Fruit fly (Drosophila melanogaster) whole organism, prepupa: ENCODE measurements around the gene Gr93b.

Experiments
- CG11294 ChIP-seq: fragments of 200-800 bp; sonication (Bioruptor generic); IDR thresholded peaks from 2 replicates; pipeline ENCODE4 v1.3.6; 2022; ENCODE audit warnings: missing biosample characterization, missing genetic modification characterization
- CG11762 ChIP-seq: fragments of 200-800 bp; sonication (Bioruptor generic); optimal IDR thresholded peaks from 3 replicates; lab custom pipeline; 2016; ENCODE audit warnings: missing biosample characterization, missing genetic modification characterization; ENCODE audit not compliant: insufficient read depth
- CG11902 ChIP-seq: fragments of 200-800 bp; sonication (Bioruptor generic); optimal IDR thresholded peaks from 3 replicates; lab custom pipeline; 2016; ENCODE audit warnings: missing biosample characterization, missing genetic modification characterization
- CG15336 ChIP-seq: fragments of 200-800 bp; sonication (Bioruptor generic); IDR thresholded peaks from 2 replicates; pipeline ENCODE4 v1.3.6; 2022; ENCODE audit warnings: missing biosample characterization, missing genetic modification characterization
- CG1621 ChIP-seq: fragments of 200-800 bp; sonication (Bioruptor generic); optimal IDR thresholded peaks from 3 replicates; lab custom pipeline; 2018; ENCODE audit warnings: missing biosample characterization, mild to moderate bottlenecking, missing genetic modification characterization
- CG3032 ChIP-seq: fragments of 200-800 bp; optimal IDR thresholded peaks from 2 replicates; lab custom pipeline; 2019; ENCODE audit warnings: missing biosample characterization, mild to moderate bottlenecking, missing genetic modification characterization, moderate library complexity
- CG32006 ChIP-seq: fragments of 200-800 bp; sonication (Bioruptor generic); optimal IDR thresholded peaks from 3 replicates; lab custom pipeline; 2017; ENCODE audit warnings: missing biosample characterization, mild to moderate bottlenecking, missing genetic modification characterization
- CG3919 ChIP-seq: fragments of 200-800 bp; sonication (Bioruptor generic); optimal IDR thresholded peaks from 3 replicates; lab custom pipeline; 2016; ENCODE audit warnings: missing biosample characterization, missing genetic modification characterization
- CG4318 ChIP-seq: fragments of 200-800 bp; sonication (Bioruptor generic); optimal IDR thresholded peaks from 3 replicates; lab custom pipeline; 2017; ENCODE audit warnings: missing biosample characterization, mild to moderate bottlenecking, missing genetic modification characterization
- CG6163 ChIP-seq: fragments of 200-800 bp; sonication (Bioruptor generic); IDR thresholded peaks from 3 replicates; pipeline ENCODE4 v1.3.6; 2022; ENCODE audit warnings: missing biosample characterization, missing genetic modification characterization
- CG6276 ChIP-seq: fragments of 200-800 bp; sonication (Bioruptor generic); optimal IDR thresholded peaks from 2 replicates; lab custom pipeline; 2017; ENCODE audit warnings: missing biosample characterization, mild to moderate bottlenecking, missing genetic modification characterization
- CG6792 ChIP-seq: fragments of 200-800 bp; sonication (Bioruptor generic); optimal IDR thresholded peaks from 3 replicates; lab custom pipeline; 2016; ENCODE audit warnings: missing biosample characterization, missing genetic modification characterization
- CG6808 ChIP-seq: fragments of 200-800 bp; sonication (Bioruptor generic); optimal IDR thresholded peaks from 3 replicates; lab custom pipeline; 2017; ENCODE audit warnings: missing biosample characterization, missing genetic modification characterization, mild to moderate bottlenecking, moderate library complexity, missing genetic modification reagents
- CG6854 ChIP-seq: fragments of 200-800 bp; sonication (Bioruptor generic); optimal IDR thresholded peaks from 2 replicates; lab custom pipeline; 2017; ENCODE audit warnings: missing biosample characterization, mild to moderate bottlenecking, missing genetic modification characterization
- CG8119 ChIP-seq: fragments of 200-800 bp; sonication (Bioruptor generic); IDR thresholded peaks from 3 replicates; pipeline ENCODE4 v1.3.6; 2022; ENCODE audit warnings: missing biosample characterization, missing genetic modification characterization
- CG8319 ChIP-seq: fragments of 200-800 bp; sonication (Bioruptor generic); optimal IDR thresholded peaks from 3 replicates; lab custom pipeline; 2016; ENCODE audit warnings: missing biosample characterization, missing genetic modification characterization
- CG8632 ChIP-seq: fragments of 200-800 bp; sonication (Bioruptor generic); optimal IDR thresholded peaks from 3 replicates; lab custom pipeline; 2016; ENCODE audit warnings: missing biosample characterization, missing genetic modification characterization
- CG9139 ChIP-seq: fragments of 200-800 bp; sonication (Bioruptor generic); optimal IDR thresholded peaks from 3 replicates; lab custom pipeline; 2017; ENCODE audit warnings: missing biosample characterization, mild to moderate bottlenecking, missing genetic modification characterization
- Eip75B ChIP-seq: fragments of 200-800 bp; sonication (Bioruptor generic); optimal IDR thresholded peaks from 3 replicates; lab custom pipeline; 2016; ENCODE audit warnings: missing biosample characterization, missing genetic modification characterization
- Eip78C ChIP-seq: fragments of 200-800 bp; sonication (Bioruptor generic); peaks from one replicate; lab custom pipeline; 2016; ENCODE audit warnings: missing biosample characterization, missing genetic modification characterization
- Eip93F ChIP-seq: fragments of 200-800 bp; sonication (Bioruptor generic); optimal IDR thresholded peaks from 2 replicates; lab custom pipeline; 2016; ENCODE audit warnings: missing biosample characterization, mild to moderate bottlenecking, missing genetic modification characterization
- Ets21C ChIP-seq: fragments of 200-800 bp; sonication (Bioruptor generic); optimal IDR thresholded peaks from 3 replicates; lab custom pipeline; 2016; ENCODE audit warnings: missing biosample characterization, missing genetic modification characterization
- Ets96B ChIP-seq: fragments of 200-800 bp; optimal IDR thresholded peaks from 2 replicates; lab custom pipeline; 2019; ENCODE audit warnings: missing biosample characterization, mild to moderate bottlenecking, missing genetic modification characterization, moderate library complexity
- Gug ChIP-seq: fragments of 200-800 bp; sonication (Bioruptor generic); IDR thresholded peaks from 2 replicates; pipeline ENCODE4 v1.3.6; 2022; ENCODE audit warnings: missing biosample characterization, missing genetic modification characterization
- Hr38 ChIP-seq: sonication (Bioruptor generic); optimal IDR thresholded peaks from 2 replicates; lab custom pipeline; 2016; ENCODE audit warnings: missing biosample characterization, missing genetic modification characterization
- Hr4 ChIP-seq: fragments of 200-800 bp; sonication (Bioruptor generic); optimal IDR thresholded peaks from 3 replicates; lab custom pipeline; 2016; ENCODE audit warnings: missing biosample characterization, missing genetic modification characterization
- Met ChIP-seq: fragments of 200-800 bp; sonication (Bioruptor generic); optimal IDR thresholded peaks from 3 replicates; lab custom pipeline; 2016; ENCODE audit warnings: missing biosample characterization, missing genetic modification characterization
- OdsH ChIP-seq: fragments of 200-800 bp; sonication (Bioruptor generic); optimal IDR thresholded peaks from 3 replicates; lab custom pipeline; 2016; ENCODE audit warnings: missing biosample characterization, missing genetic modification characterization
- Smox ChIP-seq: fragments of 200-800 bp; sonication (Bioruptor generic); optimal IDR thresholded peaks from 3 replicates; lab custom pipeline; 2016; ENCODE audit warnings: missing biosample characterization, missing genetic modification characterization
- Sox102F ChIP-seq: fragments of 200-800 bp; sonication (Bioruptor generic); optimal IDR thresholded peaks from 2 replicates; lab custom pipeline; 2016; ENCODE audit warnings: missing biosample characterization, mild to moderate bottlenecking, missing genetic modification characterization
- Sox14 ChIP-seq: fragments of 200-800 bp; sonication (Bioruptor generic); optimal IDR thresholded peaks from 3 replicates; lab custom pipeline; 2016; ENCODE audit warnings: missing biosample characterization, missing genetic modification characterization
- Sox15 ChIP-seq: fragments of 200-800 bp; sonication (Bioruptor generic); optimal IDR thresholded peaks from 3 replicates; lab custom pipeline; 2016; ENCODE audit warnings: missing biosample characterization, missing genetic modification characterization
- achi ChIP-seq: fragments of 200-800 bp; sonication (Bioruptor generic); optimal IDR thresholded peaks from 3 replicates; lab custom pipeline; 2016; ENCODE audit warnings: missing biosample characterization, missing genetic modification characterization
- acj6 ChIP-seq: fragments of 200-800 bp; sonication (Bioruptor generic); optimal IDR thresholded peaks from 3 replicates; lab custom pipeline; 2016; ENCODE audit warnings: missing biosample characterization, missing genetic modification characterization
- cyc ChIP-seq: fragments of 200-800 bp; sonication (Bioruptor generic); optimal IDR thresholded peaks from 3 replicates; lab custom pipeline; 2016; ENCODE audit warnings: missing biosample characterization, missing genetic modification characterization
- dac ChIP-seq: fragments of 200-800 bp; sonication (Bioruptor generic); optimal IDR thresholded peaks from 2 replicates; lab custom pipeline; 2017; ENCODE audit warnings: missing biosample characterization, mild to moderate bottlenecking, missing genetic modification characterization
- dsx ChIP-seq: fragments of 200-800 bp; optimal IDR thresholded peaks from 3 replicates; lab custom pipeline; 2019; ENCODE audit warnings: missing biosample characterization, mild to moderate bottlenecking, missing genetic modification characterization, moderate library complexity; ENCODE audit not compliant: poor library complexity, severe bottlenecking
- eg ChIP-seq: fragments of 200-800 bp; sonication (Bioruptor generic); IDR thresholded peaks from 3 replicates; pipeline ENCODE4 v1.3.6; 2022; ENCODE audit warnings: missing biosample characterization, missing genetic modification characterization
- esn ChIP-seq: fragments of 200-800 bp; sonication (Bioruptor generic); optimal IDR thresholded peaks from 2 replicates; lab custom pipeline; 2016; ENCODE audit warnings: missing biosample characterization, mild to moderate bottlenecking, missing genetic modification characterization, moderate library complexity
- fd59A ChIP-seq: fragments of 200-800 bp; sonication (Bioruptor generic); optimal IDR thresholded peaks from 2 replicates; lab custom pipeline; 2017; ENCODE audit warnings: missing biosample characterization, mild to moderate bottlenecking, missing genetic modification characterization, missing genetic modification reagents
- fd85E ChIP-seq: fragments of 200-800 bp; sonication (Bioruptor generic); optimal IDR thresholded peaks from 3 replicates; lab custom pipeline; 2016; ENCODE audit warnings: missing biosample characterization, missing genetic modification characterization
- fkh ChIP-seq: fragments of 200-800 bp; sonication (Bioruptor generic); optimal IDR thresholded peaks from 3 replicates; lab custom pipeline; 2017; ENCODE audit warnings: missing biosample characterization, mild to moderate bottlenecking, missing genetic modification characterization, moderate library complexity
- lz ChIP-seq: fragments of 200-800 bp; sonication (Bioruptor generic); optimal IDR thresholded peaks from 3 replicates; lab custom pipeline; 2016; ENCODE audit warnings: missing biosample characterization, missing genetic modification characterization
- net ChIP-seq: fragments of 200-800 bp; sonication (Bioruptor generic); optimal IDR thresholded peaks from 3 replicates; lab custom pipeline; 2016; ENCODE audit warnings: missing biosample characterization, missing genetic modification characterization
- pdm3 ChIP-seq: fragments of 200-800 bp; sonication (Bioruptor generic); optimal IDR thresholded peaks from 3 replicates; lab custom pipeline; 2016; ENCODE audit warnings: missing biosample characterization, missing genetic modification characterization
- salr ChIP-seq, 2 experiments: fragments of 200-800 bp; sonication (Bioruptor generic); optimal IDR thresholded peaks; 3 replicates each; lab custom pipeline; 2016 to 2018; ENCODE audit warnings: missing biosample characterization in 2 of 2, missing genetic modification characterization in 2 of 2, mild to moderate bottlenecking in 1 of 2
- spab ChIP-seq: fragments of 200-800 bp; sonication (Bioruptor generic); optimal IDR thresholded peaks from 2 replicates; lab custom pipeline; 2017; ENCODE audit warnings: missing biosample characterization, mild to moderate bottlenecking, missing genetic modification characterization, missing genetic modification reagents
- ss ChIP-seq, 2 experiments: fragments of 200-800 bp; sonication (Bioruptor generic); optimal IDR thresholded peaks; 2 replicates in 1 of 2; 3 replicates in 1 of 2; lab custom pipeline; 2017 to 2018; ENCODE audit warnings: mild to moderate bottlenecking in 2 of 2, missing biosample characterization in 2 of 2, missing genetic modification characterization in 2 of 2, moderate library complexity in 1 of 2
- svp ChIP-seq: fragments of 200-800 bp; sonication (Bioruptor generic); peaks from one replicate; lab custom pipeline; 2016; ENCODE audit warnings: missing biosample characterization, missing genetic modification characterization
- topi ChIP-seq: fragments of 200-800 bp; sonication (Bioruptor generic); optimal IDR thresholded peaks from 3 replicates; lab custom pipeline; 2016; ENCODE audit warnings: missing biosample characterization, missing genetic modification characterization
- vri ChIP-seq: fragments of 200-800 bp; sonication (Bioruptor generic); optimal IDR thresholded peaks from 3 replicates; lab custom pipeline; 2016; ENCODE audit warnings: missing biosample characterization, mild to moderate bottlenecking, missing genetic modification characterization

The Gr93b gene

DNA sequence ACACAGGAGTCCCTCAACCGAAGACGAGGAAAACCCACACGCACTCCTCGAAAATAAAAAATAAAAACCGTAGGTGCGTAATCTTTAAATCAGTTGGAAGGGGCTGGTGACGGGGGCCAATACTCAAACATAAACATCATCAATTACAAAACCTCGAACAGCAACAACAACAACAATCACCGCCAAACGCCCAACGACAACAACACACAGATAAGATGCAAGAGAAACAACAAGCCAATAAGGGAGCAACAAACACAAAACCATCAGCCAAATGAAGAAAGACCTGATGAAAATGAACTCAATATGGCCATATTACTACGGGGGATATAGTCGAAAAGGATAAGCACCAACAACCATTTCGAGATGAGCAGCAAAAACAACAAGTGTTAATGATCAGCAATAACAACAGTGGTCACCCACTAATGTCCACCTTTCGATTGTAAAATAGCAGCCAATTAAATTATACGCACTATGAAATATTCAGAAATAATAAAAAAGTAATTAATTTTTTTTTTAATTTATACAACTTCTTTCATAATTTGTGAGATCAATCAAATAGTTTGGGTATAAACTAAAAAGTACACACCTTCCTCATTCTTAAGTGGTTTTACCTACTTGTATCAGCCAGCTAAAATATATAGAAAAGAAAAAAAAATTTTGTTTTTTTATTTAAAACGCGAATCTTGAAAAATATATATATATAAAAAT, 19.7 kb downstream of the Gr93b start:
- TF ChIP-seq Sox14 (GFP tag; lab: Kevin White, UChicago): no peak
- TF ChIP-seq CG6163: 0 out of 3 replicates have a peak, but pooled peaks have one; percentile 53
- no peak for TF ChIP-seq Hr4 (GFP tag; lab: Kevin White, UChicago)
- TF ChIP-seq cyc (GFP tag; lab: Kevin White, UChicago): peak; percentile 49
- no peak for TF ChIP-seq CG15336 (GFP tag; lab: Robert Waterston, UW)
- no peak for TF ChIP-seq Sox102F (GFP tag; lab: Kevin White, UChicago)
- no peak for TF ChIP-seq CG11294 (GFP tag; lab: Robert Waterston, UW)
- no peak for TF ChIP-seq Sox15 (GFP tag; lab: Kevin White, UChicago)
- TF ChIP-seq net (GFP tag; lab: Kevin White, UChicago): no peak
- peak; percentile 51 for TF ChIP-seq dsx (GFP tag; lab: Kevin White, UChicago)
- TF ChIP-seq Gug (GFP tag; lab: Robert Waterston, UW): no peak
- peak; percentile 17 for TF ChIP-seq CG6792 (GFP tag; lab: Kevin White, UChicago)
- peak; percentile 7 for TF ChIP-seq CG32006 (GFP tag; lab: Kevin White, UChicago)
- no peak for TF ChIP-seq fd59A
- no peak for TF ChIP-seq Hr38 (GFP tag; lab: Kevin White, UChicago)
- no peak for TF ChIP-seq CG4318
- TF ChIP-seq esn: peak; percentile 70
- no peak for TF ChIP-seq Eip93F (GFP tag; lab: Kevin White, UChicago)
- TF ChIP-seq acj6 (GFP tag; lab: Kevin White, UChicago): peak; percentile 35
- TF ChIP-seq ss (GFP tag; optimal IDR thresholded peaks at IDR 0.05; lab: Kevin White, UChicago): peak in 1 of 2 experiments; percentile 21
- peak; percentile 41 for TF ChIP-seq achi (GFP tag; lab: Kevin White, UChicago)
- TF ChIP-seq Ets96B: peak; percentile 79
- no peak for TF ChIP-seq CG1621 (tag; lab: Kevin White, UChicago)
- no peak for TF ChIP-seq pdm3
- TF ChIP-seq Eip75B (GFP tag; lab: Kevin White, UChicago): peak; percentile 21
- TF ChIP-seq CG3032 (tag; lab: Kevin White, UChicago): peak; percentile 80
- peak; percentile 81 for TF ChIP-seq CG3919 (GFP tag; lab: Kevin White, UChicago)
- TF ChIP-seq CG8632 (GFP tag; lab: Kevin White, UChicago): peak; percentile 52
- TF ChIP-seq CG11762 (GFP tag; lab: Kevin White, UChicago): peak; percentile 70
- peak; percentile 48 for TF ChIP-seq Met
- TF ChIP-seq fd85E (GFP tag; lab: Kevin White, UChicago): peak; percentile 14
- peak; percentile 65 for TF ChIP-seq CG11902 (GFP tag; lab: Kevin White, UChicago)
- no peak for TF ChIP-seq Ets21C (GFP tag; lab: Kevin White, UChicago)
- no peak for TF ChIP-seq eg
- TF ChIP-seq CG8119 (GFP tag; lab: Robert Waterston, UW): peak; percentile 57; the same call in 2 of the 3 replicates
- peak; percentile 78 for TF ChIP-seq CG6808 (GFP tag; lab: Kevin White, UChicago)
- peak; percentile 6 for TF ChIP-seq fkh (GFP tag; lab: Kevin White, UChicago)
- TF ChIP-seq salr (GFP tag; optimal IDR thresholded peaks at IDR 0.05; lab: Kevin White, UChicago): peak in 1 of 2 experiments; percentile 27
- TF ChIP-seq spab (GFP tag; lab: Kevin White, UChicago): peak; percentile 38
- peak; percentile 66 for TF ChIP-seq CG8319 (GFP tag; lab: Kevin White, UChicago)
- TF ChIP-seq topi: peak; percentile 71
- TF ChIP-seq CG6276 (GFP tag; lab: Kevin White, UChicago): no peak
- TF ChIP-seq Smox (GFP tag; lab: Kevin White, UChicago): peak; percentile 42
- TF ChIP-seq lz (GFP tag; lab: Kevin White, UChicago): peak; percentile 26
- peak; percentile 72 for TF ChIP-seq CG9139 (GFP tag; lab: Kevin White, UChicago)
- TF ChIP-seq svp (GFP tag; lab: Kevin White, UChicago): peak; percentile 68
- TF ChIP-seq CG6854 (GFP tag; lab: Kevin White, UChicago): peak; percentile 16
- peak; percentile 74 for TF ChIP-seq Eip78C (GFP tag; lab: Kevin White, UChicago)
- TF ChIP-seq vri (GFP tag; lab: Kevin White, UChicago): no peak
- TF ChIP-seq dac (GFP tag; lab: Kevin White, UChicago): no peak
- peak; percentile 36 for TF ChIP-seq OdsH (GFP tag; lab: Kevin White, UChicago)
